Worm (Caenorhabditis elegans) whole organism, late embryonic: ENCODE data around the gene C33E10.10.

ENCODE experiments used
- C08G9.2 ChIP-seq: sonication (generic microtip); optimal IDR thresholded peaks from 2 replicates; lab custom pipeline; 2016; ENCODE audit warnings: mild to moderate bottlenecking, missing genetic modification characterization, moderate library complexity, missing compliant biosample characterization
- ahr-1 ChIP-seq: sonication (generic microtip); optimal IDR thresholded peaks from 2 replicates; lab custom pipeline; 2016; ENCODE audit warnings: missing genetic modification characterization, missing compliant biosample characterization
- ceh-30 ChIP-seq: fragments of 150-350 bp; optimal IDR thresholded peaks from 2 replicates; lab custom pipeline; 2014; ENCODE audit warnings: missing biosample characterization, missing genetic modification characterization
- ceh-31 ChIP-seq: sonication (generic microtip); optimal IDR thresholded peaks from 2 replicates; lab custom pipeline; 2016; ENCODE audit warnings: missing genetic modification characterization, missing compliant biosample characterization
- dve-1 ChIP-seq: sonication (generic microtip); optimal IDR thresholded peaks from 2 replicates; lab custom pipeline; 2017; ENCODE audit warnings: antibody characterized with exemption, mild to moderate bottlenecking, missing genetic modification characterization, missing compliant biosample characterization
- elt-2 ChIP-seq: sonication (generic microtip); optimal IDR thresholded peaks from 2 replicates; lab custom pipeline; 2016; ENCODE audit warnings: missing genetic modification reagents, missing genetic modification characterization, missing compliant biosample characterization
- fkh-6 ChIP-seq: sonication (generic microtip); optimal IDR thresholded peaks from 2 replicates; lab custom pipeline; 2016; ENCODE audit warnings: missing genetic modification characterization, missing compliant biosample characterization
- hlh-15 ChIP-seq: sonication (generic microtip); optimal IDR thresholded peaks from 2 replicates; lab custom pipeline; 2016; ENCODE audit warnings: missing genetic modification characterization, missing compliant biosample characterization
- hlh-30 ChIP-seq: sonication (generic microtip); optimal IDR thresholded peaks from 2 replicates; lab custom pipeline; 2017; ENCODE audit warnings: antibody characterized with exemption, missing genetic modification characterization, missing compliant biosample characterization; ENCODE audit not compliant: insufficient read depth
- hlh-6 ChIP-seq: sonication (generic microtip); optimal IDR thresholded peaks from 2 replicates; lab custom pipeline; 2016; ENCODE audit warnings: missing genotype, missing genetic modification characterization, missing compliant biosample characterization
- nfya-1 ChIP-seq: sonication (generic microtip); optimal IDR thresholded peaks from 2 replicates; lab custom pipeline; 2017; ENCODE audit warnings: missing genetic modification characterization, mild to moderate bottlenecking, missing compliant biosample characterization, antibody characterized with exemption, moderate library complexity
- nhr-232 ChIP-seq: sonication (generic microtip); optimal IDR thresholded peaks from 2 replicates; lab custom pipeline; 2016; ENCODE audit warnings: missing genetic modification characterization, missing compliant biosample characterization
- pag-3 ChIP-seq: sonication (generic microtip); optimal IDR thresholded peaks from 2 replicates; lab custom pipeline; 2016; ENCODE audit warnings: missing compliant biosample characterization, missing genetic modification characterization, borderline replicate concordance
- pha-4 ChIP-seq: fragments of 150-350 bp; optimal IDR thresholded peaks from 2 replicates; lab custom pipeline; 2018; ENCODE audit warnings: missing biosample characterization, missing genetic modification reagents, missing genetic modification characterization

DNA sequence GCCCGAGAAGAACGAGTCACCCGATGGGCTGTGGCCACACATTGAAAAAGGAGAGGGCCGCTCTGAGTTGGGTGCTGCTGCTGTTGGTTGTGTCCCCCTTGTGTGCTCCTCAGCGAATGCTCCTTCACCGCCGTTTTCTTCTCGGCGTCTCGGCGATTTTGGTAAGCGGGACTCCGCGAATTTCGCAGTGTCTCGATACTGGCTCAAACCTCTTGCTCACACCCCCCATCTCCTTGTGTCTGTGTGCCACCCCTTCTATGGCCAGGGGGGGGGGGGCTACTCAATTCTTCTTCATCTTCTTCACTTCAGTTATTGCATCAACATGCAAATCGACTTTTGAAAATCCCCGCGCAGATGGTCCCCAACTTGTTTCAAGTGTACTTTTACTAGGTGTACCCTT is 13.1 kb upstream of the C33E10.10 start:
- TF ChIP-seq hlh-15 (tag; lab: Kevin White, UChicago) (no peak), ceh-30 (tag; lab: Kevin White, UChicago) (no peak), hlh-6 (tag; lab: Kevin White, UChicago) (peak; percentile 73), ahr-1 (tag; lab: Kevin White, UChicago) (peak; percentile 8), C08G9.2 (peak; percentile 62), pag-3 (no peak), hlh-30 (tag; lab: Kevin White, UChicago) (no peak), elt-2 (tag; lab: Kevin White, UChicago) (no peak), ceh-31 (tag; lab: Kevin White, UChicago) (peak; percentile 82), nhr-232 (tag; lab: Kevin White, UChicago) (no peak), nfya-1 (tag; lab: Kevin White, UChicago) (peak; percentile 31), fkh-6 (tag; lab: Kevin White, UChicago) (peak; percentile 15), dve-1 (tag; lab: Kevin White, UChicago) (no peak), pha-4 (tag; lab: Kevin White, UChicago) (no peak)
